Fruit fly (Drosophila melanogaster) whole organism, embryonic: ENCODE measurements around the gene CG14401.

Experiments
- Abd-B ChIP-seq: fragments of 200-800 bp; sonication (Bioruptor generic); optimal IDR thresholded peaks from 2 replicates; lab custom pipeline; 2018; ENCODE audit warnings: missing biosample characterization, mild to moderate bottlenecking, missing genetic modification characterization, moderate library complexity
- Aef1 ChIP-seq: fragments of 200-800 bp; sonication (Bioruptor generic); IDR thresholded peaks from 3 replicates; pipeline ENCODE4 v1.3.6; 2022; ENCODE audit warnings: missing biosample characterization, missing genetic modification characterization
- CG13894 ChIP-seq: fragments of 200-800 bp; sonication (Bioruptor generic); optimal IDR thresholded peaks from 3 replicates; lab custom pipeline; 2018; ENCODE audit warnings: missing biosample characterization, mild to moderate bottlenecking, missing genetic modification characterization, moderate library complexity
- CG14050 ChIP-seq: fragments of 200-800 bp; sonication (Bioruptor generic); IDR thresholded peaks from 3 replicates; pipeline ENCODE4 v1.3.6; 2022; ENCODE audit warnings: missing biosample characterization, missing genetic modification characterization
- CG14667 ChIP-seq: fragments of 200-800 bp; sonication (Bioruptor generic); IDR thresholded peaks from 2 replicates; pipeline ENCODE4 v1.3.6; 2022; ENCODE audit warnings: missing biosample characterization, missing genetic modification characterization
- CG14710 ChIP-seq: fragments of 200-800 bp; sonication (Bioruptor generic); optimal IDR thresholded peaks from 3 replicates; lab custom pipeline; 2019; ENCODE audit warnings: missing biosample characterization, mild to moderate bottlenecking, missing genetic modification characterization, moderate library complexity
- CG1602 ChIP-seq: fragments of 200-800 bp; sonication (Bioruptor generic); optimal IDR thresholded peaks from 3 replicates; lab custom pipeline; 2016; ENCODE audit warnings: missing biosample characterization, missing genetic modification characterization
- CG3847 ChIP-seq: fragments of 200-800 bp; sonication (Bioruptor generic); IDR thresholded peaks from 2 replicates; pipeline ENCODE4 v1.3.6; 2022; ENCODE audit warnings: missing biosample characterization, missing genetic modification characterization
- CG3995 ChIP-seq: fragments of 200-800 bp; sonication (Bioruptor generic); optimal IDR thresholded peaks from 3 replicates; lab custom pipeline; 2016; ENCODE audit warnings: missing biosample characterization, missing genetic modification characterization
- CG4730 ChIP-seq: fragments of 200-800 bp; sonication (Bioruptor generic); IDR thresholded peaks from 2 replicates; pipeline ENCODE4 v1.3.6; 2022; ENCODE audit warnings: missing biosample characterization, missing genetic modification characterization
- CG4854 ChIP-seq: fragments of 200-800 bp; sonication (Bioruptor generic); optimal IDR thresholded peaks from 2 replicates; lab custom pipeline; 2016; ENCODE audit warnings: missing biosample characterization, missing genetic modification characterization, inconsistent platforms
- CG7357 ChIP-seq: fragments of 200-800 bp; sonication (Bioruptor generic); IDR thresholded peaks from 3 replicates; pipeline ENCODE4 v1.3.6; 2022; ENCODE audit warnings: missing biosample characterization, missing genetic modification characterization
- CG8478 ChIP-seq: fragments of >200 bp; optimal IDR thresholded peaks from 2 replicates; lab custom pipeline; 2018
- CTCF ChIP-seq: fragments of 200-800 bp; sonication (Bioruptor generic); optimal IDR thresholded peaks from 2 replicates; lab custom pipeline; 2017; ENCODE audit warnings: missing biosample characterization, mild to moderate bottlenecking, missing genetic modification characterization, moderate library complexity
- CkIIα-i1 ChIP-seq: fragments of 200-800 bp; sonication (Bioruptor generic); IDR thresholded peaks from 2 replicates; pipeline ENCODE4 v1.3.6; 2022; ENCODE audit warnings: missing biosample characterization, missing genetic modification characterization
- D ChIP-seq, 2 experiments: fragments of 200-800 bp in 1 of 2; fragments of >200 bp in 1 of 2; sonication (Bioruptor generic) in 1 of 2; optimal IDR thresholded peaks; 2 replicates in 1 of 2; 3 replicates in 1 of 2; lab custom pipeline; 2017; ENCODE audit warnings: mild to moderate bottlenecking in 1 of 2, missing biosample characterization in 1 of 2, missing genetic modification characterization in 1 of 2, missing genetic modification reagents in 1 of 2
- Dbx ChIP-seq: fragments of 200-800 bp; sonication (Bioruptor generic); IDR thresholded peaks from 3 replicates; pipeline ENCODE4 v1.3.6; 2022; ENCODE audit warnings: missing biosample characterization, missing genetic modification characterization
- Dip3 ChIP-seq: fragments of 200-800 bp; sonication (Bioruptor generic); optimal IDR thresholded peaks from 3 replicates; lab custom pipeline; 2016; ENCODE audit warnings: missing biosample characterization, missing genetic modification characterization
- Doc3 ChIP-seq: fragments of 200-800 bp; sonication (Bioruptor generic); IDR thresholded peaks from 3 replicates; pipeline ENCODE4 v1.3.6; 2022; ENCODE audit warnings: missing biosample characterization, missing genetic modification characterization; ENCODE audit not compliant: partially characterized antibody
- Dp ChIP-seq: fragments of 200-800 bp; sonication (Bioruptor generic); optimal IDR thresholded peaks from 2 replicates; lab custom pipeline; 2018; ENCODE audit warnings: missing biosample characterization, mild to moderate bottlenecking, missing genetic modification characterization, moderate library complexity
- Gug ChIP-seq: fragments of 200-800 bp; sonication (Bioruptor generic); IDR thresholded peaks from 4 replicates; pipeline ENCODE4 v1.3.6; 2022; ENCODE audit warnings: missing biosample characterization, missing genetic modification characterization
- Hmr ChIP-seq: fragments of 200-800 bp; sonication (Bioruptor generic); optimal IDR thresholded peaks from 3 replicates; lab custom pipeline; 2017; ENCODE audit warnings: mild to moderate bottlenecking, missing biosample characterization, missing genetic modification reagents, missing genetic modification characterization
- Hr51 ChIP-seq, 2 experiments: fragments of 200-800 bp; sonication (Bioruptor generic); optimal IDR thresholded peaks; 2 replicates in 1 of 2; 3 replicates in 1 of 2; lab custom pipeline; 2016 to 2018; ENCODE audit warnings: missing biosample characterization in 2 of 2, missing genetic modification characterization in 2 of 2, mild to moderate bottlenecking in 1 of 2, moderate library complexity in 1 of 2
- Lpt ChIP-seq: fragments of >200 bp; optimal IDR thresholded peaks from 2 replicates; lab custom pipeline; 2018; ENCODE audit warnings: missing biosample characterization, missing genetic modification characterization
- NFAT ChIP-seq: fragments of 200-800 bp; sonication (Bioruptor generic); IDR thresholded peaks from 2 replicates; pipeline ENCODE4 v1.3.6; 2022; ENCODE audit warnings: missing biosample characterization, missing genetic modification characterization
- Nf-YC ChIP-seq: fragments of 200-800 bp; optimal IDR thresholded peaks from 3 replicates; lab custom pipeline; 2019; ENCODE audit warnings: missing biosample characterization, mild to moderate bottlenecking, missing genetic modification characterization, moderate library complexity
- Scr ChIP-seq: fragments of 200-800 bp; sonication (Bioruptor generic); IDR thresholded peaks from 2 replicates; pipeline ENCODE4 v1.3.6; 2022; ENCODE audit warnings: missing biosample characterization, missing genetic modification characterization; ENCODE audit not compliant: partially characterized antibody
- Sox102F ChIP-seq: fragments of 200-800 bp; sonication (Bioruptor generic); optimal IDR thresholded peaks from 2 replicates; lab custom pipeline; 2018; ENCODE audit warnings: missing biosample characterization, mild to moderate bottlenecking, missing genetic modification characterization, moderate library complexity
- Stat92E ChIP-seq, 3 experiments: fragments of >200 bp in 2 of 3; fragments of 200-800 bp in 1 of 3; sonication (Bioruptor generic) in 1 of 3; optimal IDR thresholded peaks; 2 replicates each; lab custom pipeline; 2017 to 2019; ENCODE audit warnings: missing biosample characterization in 3 of 3, missing genetic modification characterization in 3 of 3, mild to moderate bottlenecking in 1 of 3, moderate library complexity in 1 of 3
- YL-1 ChIP-seq: fragments of 200-800 bp; sonication (Bioruptor generic); optimal IDR thresholded peaks from 3 replicates; lab custom pipeline; 2017; ENCODE audit warnings: missing biosample characterization, mild to moderate bottlenecking, missing genetic modification characterization
- aop ChIP-seq: fragments of 200-800 bp; sonication (Bioruptor generic); IDR thresholded peaks from 2 replicates; pipeline ENCODE4 v1.3.6; 2022; ENCODE audit warnings: missing biosample characterization, missing genetic modification characterization
- bowl ChIP-seq: fragments of 200-800 bp; sonication (Bioruptor generic); IDR thresholded peaks from 2 replicates; pipeline ENCODE4 v1.3.6; 2022; ENCODE audit warnings: missing biosample characterization, missing genetic modification characterization
- chn ChIP-seq: fragments of 200-800 bp; sonication (Bioruptor generic); optimal IDR thresholded peaks from 2 replicates; lab custom pipeline; 2016; ENCODE audit warnings: missing biosample characterization, missing genetic modification characterization
- ci ChIP-seq: fragments of 200-800 bp; sonication (Bioruptor generic); IDR thresholded peaks from 3 replicates; pipeline ENCODE4 v1.3.6; 2022; ENCODE audit warnings: missing biosample characterization, missing genetic modification characterization
- corto ChIP-seq: fragments of 200-800 bp; sonication (Bioruptor generic); optimal IDR thresholded peaks from 2 replicates; lab custom pipeline; 2016; ENCODE audit warnings: missing biosample characterization, mild to moderate bottlenecking, missing genetic modification characterization, moderate library complexity
- croc ChIP-seq: fragments of 200-800 bp; sonication (Bioruptor generic); conservative IDR thresholded peaks from 3 replicates; pipeline ENCODE4 v1.3.6; 2022; ENCODE audit warnings: missing biosample characterization, missing genetic modification characterization
- dan ChIP-seq: fragments of 200-800 bp; sonication (Bioruptor generic); IDR thresholded peaks from 2 replicates; pipeline ENCODE4 v1.3.6; 2022; ENCODE audit warnings: missing biosample characterization, missing genetic modification characterization
- gfzf ChIP-seq: fragments of 200-800 bp; sonication (Bioruptor generic); optimal IDR thresholded peaks from 2 replicates; lab custom pipeline; 2016; ENCODE audit warnings: missing biosample characterization, mild to moderate bottlenecking, missing genetic modification characterization, moderate library complexity
- grau ChIP-seq: fragments of 200-800 bp; optimal IDR thresholded peaks from 3 replicates; lab custom pipeline; 2019; ENCODE audit warnings: missing biosample characterization, mild to moderate bottlenecking, missing genetic modification characterization, moderate library complexity
- gt ChIP-seq: fragments of 200-800 bp; sonication (Bioruptor generic); IDR thresholded peaks from 2 replicates; pipeline ENCODE4 v1.3.6; 2022; ENCODE audit warnings: missing biosample characterization, missing genetic modification characterization
- kah ChIP-seq: fragments of 200-800 bp; sonication (Bioruptor generic); optimal IDR thresholded peaks from 2 replicates; lab custom pipeline; 2018; ENCODE audit warnings: missing biosample characterization, mild to moderate bottlenecking, missing genetic modification characterization
- lilli ChIP-seq: fragments of 200-800 bp; sonication (Bioruptor generic); optimal IDR thresholded peaks from 3 replicates; lab custom pipeline; 2016; ENCODE audit warnings: missing biosample characterization, missing genetic modification characterization
- nmo ChIP-seq: fragments of 200-800 bp; sonication (Bioruptor generic); optimal IDR thresholded peaks from 2 replicates; lab custom pipeline; 2018; ENCODE audit warnings: missing biosample characterization, mild to moderate bottlenecking, missing genetic modification characterization, moderate library complexity
- oc ChIP-seq: fragments of 200-800 bp; sonication (Bioruptor generic); optimal IDR thresholded peaks from 2 replicates; lab custom pipeline; 2018; ENCODE audit warnings: missing biosample characterization, mild to moderate bottlenecking, missing genetic modification characterization, moderate library complexity
- ranshi ChIP-seq: fragments of 200-800 bp; sonication (Bioruptor generic); IDR thresholded peaks from 2 replicates; pipeline ENCODE4 v1.3.6; 2022; ENCODE audit warnings: missing biosample characterization, missing genetic modification characterization
- rib ChIP-seq: fragments of 200-800 bp; sonication (Bioruptor generic); IDR thresholded peaks from 2 replicates; pipeline ENCODE4 v1.3.6; 2022; ENCODE audit warnings: missing biosample characterization, missing genetic modification characterization
- sc ChIP-seq, 3 experiments: fragments of >200 bp in 2 of 3; fragments of 200-800 bp in 1 of 3; sonication (Bioruptor generic) in 1 of 3; optimal IDR thresholded peaks; 2 replicates in 2 of 3; 3 replicates in 1 of 3; lab custom pipeline; 2017; ENCODE audit warnings: mild to moderate bottlenecking in 1 of 3, missing biosample characterization in 1 of 3, missing genetic modification characterization in 1 of 3, missing genetic modification reagents in 1 of 3
- slbo ChIP-seq: fragments of 200-800 bp; sonication (Bioruptor generic); IDR thresholded peaks from 2 replicates; pipeline ENCODE4 v1.3.6; 2022; ENCODE audit warnings: missing biosample characterization, missing genetic modification characterization
- slou ChIP-seq: fragments of 200-800 bp; sonication (Bioruptor generic); optimal IDR thresholded peaks from 3 replicates; lab custom pipeline; 2016; ENCODE audit warnings: missing biosample characterization, missing genetic modification characterization
- slp2 ChIP-seq: fragments of 200-800 bp; sonication (Bioruptor generic); optimal IDR thresholded peaks from 2 replicates; lab custom pipeline; 2016; ENCODE audit warnings: missing biosample characterization, missing genetic modification characterization
- sug ChIP-seq: fragments of 200-800 bp; optimal IDR thresholded peaks from 2 replicates; lab custom pipeline; 2019; ENCODE audit warnings: missing biosample characterization, mild to moderate bottlenecking, missing genetic modification characterization, moderate library complexity
- tap ChIP-seq: fragments of 200-800 bp; optimal IDR thresholded peaks from 3 replicates; lab custom pipeline; 2019; ENCODE audit warnings: missing biosample characterization, mild to moderate bottlenecking, missing genetic modification characterization, moderate library complexity

CG14401 gene

dm6 chr2L:20915224-20915623 is 45.6 kb downstream of the CG14401 start (continued):
- TF ChIP-seq dan (no peak), aop (GFP tag; lab: Robert Waterston, UW) (no peak), lilli (peak; percentile 28), rib (no peak), kah (GFP tag; lab: Kevin White, UChicago) (no peak), gfzf (GFP tag; lab: Kevin White, UChicago) (no peak), Aef1 (GFP tag; lab: Robert Waterston, UW) (no peak; the same call in 2 of the 3 replicates), grau (tag; lab: Kevin White, UChicago) (peak; percentile 18), CG14050 (no peak), oc (tag; lab: Kevin White, UChicago) (peak; percentile 47), ranshi (0 out of 2 replicates have a peak, but pooled peaks have one; percentile 31), CkIIα-i1 (GFP tag; lab: Robert Waterston, UW) (no peak), sug (tag; lab: Kevin White, UChicago) (no peak), Scr (GFP tag; lab: Robert Waterston, UW) (no peak), CG14667 (GFP tag; lab: Robert Waterston, UW) (no peak), Lpt (GFP tag; lab: Kevin White, UChicago) (no peak), tap (tag; lab: Kevin White, UChicago) (peak; percentile 21), CG3847 (no peak), ci (GFP tag; lab: Robert Waterston, UW) (peak; percentile 54; the same call in 1 of the 3 replicates), bowl (GFP tag; lab: Robert Waterston, UW) (no peak), CG7357 (GFP tag; lab: Robert Waterston, UW) (no peak), Hmr (GFP tag; lab: Kevin White, UChicago) (peak; percentile 60), sc (optimal IDR thresholded peaks at IDR 0.05; lab: Kevin White, UChicago) (no peak), sc (GFP tag; optimal IDR thresholded peaks at IDR 0.05; lab: Kevin White, UChicago) (no peak), CG8478 (no peak), slp2 (GFP tag; lab: Kevin White, UChicago) (no peak), NFAT (GFP tag; lab: Robert Waterston, UW) (no peak), croc (GFP tag; lab: Robert Waterston, UW) (no peak), Nf-YC (tag; lab: Kevin White, UChicago) (no peak), Gug (GFP tag; lab: Robert Waterston, UW) (no peak), slou (no peak), nmo (peak; percentile 12), slbo (GFP tag; lab: Robert Waterston, UW) (peak; percentile 31; the same call in 1 of the 2 replicates), chn (GFP tag; lab: Kevin White, UChicago) (no peak), CTCF (no peak), Stat92E (GFP tag; optimal IDR thresholded peaks at IDR 0.05; lab: Kevin White, UChicago) (no peak), Dbx (no peak), YL-1 (GFP tag; lab: Kevin White, UChicago) (no peak), Doc3 (GFP tag; lab: Robert Waterston, UW) (no peak), corto (GFP tag; lab: Kevin White, UChicago) (no peak), gt (no peak), CG1602 (GFP tag; lab: Kevin White, UChicago) (no peak), Abd-B (GFP tag; lab: Kevin White, UChicago) (no peak), CG4730 (GFP tag; lab: Robert Waterston, UW) (no peak), CG14710 (peak; percentile 5), Sox102F (GFP tag; lab: Kevin White, UChicago) (peak; percentile 65), Hr51 (GFP tag; optimal IDR thresholded peaks at IDR 0.05; lab: Kevin White, UChicago) (peak in 1 of 2 experiments; percentile 65), CG4854 (GFP tag; lab: Kevin White, UChicago) (no peak), CG3995 (GFP tag; lab: Kevin White, UChicago) (peak; percentile 52), Dp (no peak), CG13894 (no peak), D (optimal IDR thresholded peaks at IDR 0.05; lab: Kevin White, UChicago) (no peak), D (GFP tag; optimal IDR thresholded peaks at IDR 0.05; lab: Kevin White, UChicago) (no peak), Dip3 (GFP tag; lab: Kevin White, UChicago) (no peak)
